Worm (Caenorhabditis elegans) whole organism, young adult: ENCODE measurements around the gene fbxa-38.

Source experiments
- B0019.2 ChIP-seq: fragments of 200-800 bp; sonication (Bioruptor generic); conservative IDR thresholded peaks from 2 replicates; pipeline ENCODE4 v1.3.6; 2022; ENCODE audit warnings: missing genetic modification reagents, missing genetic modification characterization, missing compliant biosample characterization
- B0261.1 ChIP-seq: sonication (generic microtip); optimal IDR thresholded peaks from 2 replicates; lab custom pipeline; 2016; ENCODE audit warnings: mild to moderate bottlenecking, missing genetic modification characterization, moderate library complexity, missing compliant biosample characterization
- C06A6.2 ChIP-seq: fragments of 200-800 bp; sonication (Bioruptor generic); conservative IDR thresholded peaks from 2 replicates; pipeline ENCODE4 v1.3.6; 2022; ENCODE audit warnings: missing genetic modification characterization, missing compliant biosample characterization
- C17E4.6 ChIP-seq: fragments of 200-800 bp; sonication (Bioruptor generic); IDR thresholded peaks from 2 replicates; pipeline ENCODE4 v1.3.6; 2022; ENCODE audit warnings: missing genetic modification reagents, missing genetic modification characterization, missing compliant biosample characterization
- D2030.7 ChIP-seq: fragments of 200-800 bp; sonication (Bioruptor generic); IDR thresholded peaks from 2 replicates; pipeline ENCODE4 v1.3.6; 2022; ENCODE audit warnings: missing genetic modification reagents, missing genetic modification characterization, missing compliant biosample characterization
- F22D6.2 ChIP-seq: sonication (generic microtip); optimal IDR thresholded peaks from 2 replicates; lab custom pipeline; 2016; ENCODE audit warnings: mild to moderate bottlenecking, missing genetic modification characterization, missing compliant biosample characterization
- F37B4.10 ChIP-seq: fragments of 200-800 bp; sonication (Bioruptor generic); IDR thresholded peaks from 2 replicates; pipeline ENCODE4 v1.3.6; 2022; ENCODE audit warnings: missing genetic modification characterization, missing compliant biosample characterization
- F39B2.1 ChIP-seq: fragments of 200-800 bp; sonication (Bioruptor generic); IDR thresholded peaks from 2 replicates; pipeline ENCODE4 v1.3.6; 2022; ENCODE audit warnings: missing genetic modification reagents, missing genetic modification characterization, missing compliant biosample characterization
- F49E8.2 ChIP-seq: sonication (generic microtip); optimal IDR thresholded peaks from 3 replicates; lab custom pipeline; 2017; ENCODE audit warnings: missing genetic modification characterization, mild to moderate bottlenecking, missing compliant biosample characterization, antibody characterized with exemption, moderate library complexity; ENCODE audit not compliant: insufficient read depth
- Y95B8A.8 ChIP-seq: fragments of 200-800 bp; sonication (Bioruptor generic); IDR thresholded peaks from 2 replicates; pipeline ENCODE4 v1.3.6; 2022; ENCODE audit warnings: missing genetic modification reagents, missing genetic modification characterization, missing compliant biosample characterization
- ZK185.1 ChIP-seq: sonication (generic microtip); optimal IDR thresholded peaks from 2 replicates; lab custom pipeline; 2016; ENCODE audit warnings: mild to moderate bottlenecking, missing genetic modification characterization, missing compliant biosample characterization; ENCODE audit not compliant: poor library complexity, severe bottlenecking
- akir-1 ChIP-seq: fragments of 200-800 bp; sonication (Bioruptor generic); optimal IDR thresholded peaks from 2 replicates; lab custom pipeline; 2018; ENCODE audit warnings: mild to moderate bottlenecking, missing genetic modification characterization, moderate library complexity, missing compliant biosample characterization
- attf-6 ChIP-seq: fragments of 200-800 bp; sonication (Bioruptor generic); IDR thresholded peaks from 2 replicates; pipeline ENCODE4 v1.3.6; 2022; ENCODE audit warnings: missing genetic modification reagents, missing genetic modification characterization, missing compliant biosample characterization
- ceh-27 ChIP-seq: fragments of 200-800 bp; sonication (Bioruptor generic); optimal IDR thresholded peaks from 2 replicates; lab custom pipeline; 2018; ENCODE audit warnings: mild to moderate bottlenecking, missing genetic modification characterization, moderate library complexity, missing compliant biosample characterization
- ceh-40 ChIP-seq: fragments of 200-800 bp; sonication (Bioruptor generic); IDR thresholded peaks from 2 replicates; pipeline ENCODE4 v1.3.6; 2022; ENCODE audit warnings: missing genetic modification characterization, missing compliant biosample characterization
- efl-1 ChIP-seq: fragments of 150-350 bp; optimal IDR thresholded peaks from 2 replicates; lab custom pipeline; 2014; ENCODE audit warnings: missing biosample characterization, missing genetic modification reagents, missing genetic modification characterization
- egl-44 ChIP-seq: fragments of 200-800 bp; sonication (Bioruptor generic); IDR thresholded peaks from 2 replicates; pipeline ENCODE4 v1.3.6; 2022; ENCODE audit warnings: missing genetic modification reagents, missing genetic modification characterization, missing compliant biosample characterization
- fkh-3 ChIP-seq: sonication (generic microtip); optimal IDR thresholded peaks from 2 replicates; lab custom pipeline; 2016; ENCODE audit warnings: mild to moderate bottlenecking, missing genetic modification characterization, missing compliant biosample characterization
- hrde-1 ChIP-seq: sonication (generic microtip); optimal IDR thresholded peaks from 2 replicates; lab custom pipeline; 2016; ENCODE audit warnings: missing genetic modification characterization, mild to moderate bottlenecking, missing compliant biosample characterization, moderate library complexity, missing genotype, missing genetic modification reagents, borderline replicate concordance
- hsf-1 ChIP-seq: fragments of 200-800 bp; sonication (Bioruptor generic); IDR thresholded peaks from 2 replicates; pipeline ENCODE4 v1.3.6; 2022; ENCODE audit warnings: missing genetic modification reagents, missing genetic modification characterization, missing compliant biosample characterization
- let-526 ChIP-seq: fragments of 200-800 bp; sonication (Bioruptor generic); IDR thresholded peaks from 2 replicates; pipeline ENCODE4 v1.3.6; 2022; ENCODE audit warnings: missing genetic modification reagents, missing genetic modification characterization, missing compliant biosample characterization
- lin-35 ChIP-seq, 3 experiments: fragments of 150-350 bp in 2 of 3; sonication (generic microtip) in 1 of 3; optimal IDR thresholded peaks; 2 replicates each; lab custom pipeline; 2014 to 2018; ENCODE audit warnings: missing biosample characterization in 3 of 3, missing genetic modification characterization in 3 of 3, missing genetic modification reagents in 3 of 3
- madf-3 ChIP-seq: fragments of 200-800 bp; sonication (Bioruptor generic); IDR thresholded peaks from 2 replicates; pipeline ENCODE4 v1.3.6; 2022; ENCODE audit warnings: missing genetic modification reagents, missing genetic modification characterization, missing compliant biosample characterization
- madf-8 ChIP-seq: fragments of 200-800 bp; sonication (Bioruptor generic); conservative IDR thresholded peaks from 2 replicates; pipeline ENCODE4 v1.3.6; 2022; ENCODE audit warnings: missing genetic modification reagents, missing genetic modification characterization, missing compliant biosample characterization
- nfya-2 ChIP-seq: fragments of 200-800 bp; sonication (Bioruptor generic); IDR thresholded peaks from 2 replicates; pipeline ENCODE4 v1.3.6; 2022; ENCODE audit warnings: missing genetic modification reagents, missing genetic modification characterization, missing compliant biosample characterization
- nhr-27 ChIP-seq: fragments of 200-800 bp; sonication (Bioruptor generic); optimal IDR thresholded peaks from 2 replicates; lab custom pipeline; 2018; ENCODE audit warnings: mild to moderate bottlenecking, missing genetic modification characterization, moderate library complexity, missing compliant biosample characterization
- nhr-80 ChIP-seq: sonication (generic microtip); optimal IDR thresholded peaks from 2 replicates; lab custom pipeline; 2016; ENCODE audit warnings: missing genetic modification characterization, missing compliant biosample characterization
- rcor-1 ChIP-seq: fragments of 200-800 bp; sonication (Bioruptor generic); IDR thresholded peaks from 2 replicates; pipeline ENCODE4 v1.3.6; 2022; ENCODE audit warnings: missing genetic modification reagents, missing genetic modification characterization, missing compliant biosample characterization
- repo-1 ChIP-seq: sonication (generic microtip); optimal IDR thresholded peaks from 2 replicates; lab custom pipeline; 2017; ENCODE audit warnings: mild to moderate bottlenecking, missing genetic modification characterization, missing compliant biosample characterization
- sea-2 ChIP-seq: fragments of 200-800 bp; sonication (Bioruptor generic); IDR thresholded peaks from 2 replicates; pipeline ENCODE4 v1.3.6; 2022; ENCODE audit warnings: missing genetic modification characterization, missing compliant biosample characterization
- unc-130 ChIP-seq: sonication (generic microtip); optimal IDR thresholded peaks from 2 replicates; lab custom pipeline; 2016; ENCODE audit warnings: missing genetic modification reagents, missing genetic modification characterization, missing compliant biosample characterization
- xnd-1 ChIP-seq: sonication (generic microtip); optimal IDR thresholded peaks from 2 replicates; lab custom pipeline; 2016; ENCODE audit warnings: missing genotype, missing genetic modification reagents, missing genetic modification characterization, missing compliant biosample characterization
- ztf-3 ChIP-seq: fragments of 200-800 bp; sonication (Bioruptor generic); optimal IDR thresholded peaks from 2 replicates; lab custom pipeline; 2018; ENCODE audit warnings: mild to moderate bottlenecking, missing genetic modification characterization, missing compliant biosample characterization

fbxa-38 gene

ce11 chrIII:2253027-2253499 lies 28.6 kb downstream of the fbxa-38 start, which contains the start of gene fbxa-73:
TSS of gene fbxa-73 (plus strand) at chrIII:2253449.
- no peak for TF ChIP-seq F49E8.2 (tag; lab: Kevin White, UChicago)
- TF ChIP-seq nhr-80 (tag; lab: Kevin White, UChicago): peak; percentile 26

DNA sequence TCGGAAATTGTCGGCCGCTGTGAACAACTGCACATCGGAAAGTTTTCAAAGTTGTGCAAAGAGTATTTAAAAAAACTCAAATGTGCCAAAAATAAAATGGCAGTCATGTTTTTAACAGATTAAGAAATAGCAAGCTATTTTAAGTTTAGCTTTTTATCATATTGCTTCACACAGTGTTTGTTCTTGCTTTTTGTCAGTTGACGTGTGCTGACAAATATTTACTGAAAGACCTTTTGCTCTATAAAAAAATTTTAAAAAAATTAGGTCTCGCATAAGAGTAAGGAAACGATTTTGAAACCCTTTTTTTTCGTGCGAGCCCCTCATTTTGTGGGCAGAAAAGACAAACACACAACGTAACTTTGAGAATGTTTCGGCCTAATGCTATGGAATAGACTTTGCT lies 31.1 kb downstream of the fbxa-38 start, which contains the start of gene fbxa-71:
Gene fbxa-71, plus strand, starts transcription at position 301 of the 400 bp plus-strand sequence.
- TF ChIP-seq rcor-1 (GFP tag; lab: Robert Waterston, UW) (no peak), nhr-80 (tag; lab: Kevin White, UChicago) (no peak), B0019.2 (no peak), efl-1 (no peak), xnd-1 (tag; lab: Kevin White, UChicago) (no peak), Y95B8A.8 (no peak), fkh-3 (tag; lab: Kevin White, UChicago) (no peak), lin-35 (GFP tag; optimal IDR thresholded peaks at IDR 0.05; lab: Kevin White, UChicago) (no peak), akir-1 (no peak), F37B4.10 (GFP tag; lab: Robert Waterston, UW) (no peak), egl-44 (GFP tag; lab: Robert Waterston, UW) (no peak)

DNA sequence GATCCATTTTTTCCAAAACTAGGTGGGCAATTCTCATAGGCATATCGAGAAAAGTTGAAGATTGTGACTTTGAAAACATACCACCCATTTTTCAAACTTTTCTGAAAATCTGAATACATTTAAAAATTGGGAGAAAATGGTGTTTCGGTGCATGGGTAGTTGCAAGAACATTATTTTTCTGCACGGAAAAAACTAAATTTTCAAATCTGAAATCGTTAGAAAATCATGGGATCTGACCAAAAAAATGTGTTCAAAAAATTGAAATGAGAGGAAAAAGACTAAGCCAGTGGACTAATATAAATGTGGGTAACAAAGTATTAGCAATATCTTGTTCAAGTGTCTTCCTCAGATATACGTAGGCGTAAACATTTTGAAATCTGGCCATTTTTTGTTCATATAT lies 34.4 kb downstream of the fbxa-38 start, which contains the start of gene fbxa-43:
Gene fbxa-43, minus strand, starts transcription at position 101 of the 400 bp plus-strand sequence.
- TF ChIP-seq sea-2 (GFP tag; lab: Robert Waterston, UW) (no peak), unc-130 (GFP tag; lab: Kevin White, UChicago) (no peak), madf-8 (GFP tag; lab: Robert Waterston, UW) (no peak), hsf-1 (GFP tag; lab: Robert Waterston, UW) (no peak), ceh-40 (GFP tag; lab: Robert Waterston, UW) (no peak), C06A6.2 (no peak), B0261.1 (tag; lab: Kevin White, UChicago) (no peak), hrde-1 (no peak), F39B2.1 (GFP tag; lab: Robert Waterston, UW) (no peak), madf-3 (GFP tag; lab: Robert Waterston, UW) (no peak), ceh-27 (no peak), ztf-3 (GFP tag; lab: Kevin White, UChicago) (no peak), F22D6.2 (tag; lab: Kevin White, UChicago) (no peak), efl-1 (no peak), nhr-27 (tag; lab: Kevin White, UChicago) (no peak), C17E4.6 (GFP tag; lab: Robert Waterston, UW) (no peak), D2030.7 (GFP tag; lab: Robert Waterston, UW) (no peak)

ce11 chrIII:2259329-2259728 lies 34.9 kb downstream of the fbxa-38 start:
- no peak for TF ChIP-seq Y95B8A.8
- TF ChIP-seq nfya-2 (GFP tag; lab: Robert Waterston, UW): no peak
- TF ChIP-seq attf-6 (GFP tag; lab: Robert Waterston, UW): no peak
- TF ChIP-seq repo-1 (tag; lab: Kevin White, UChicago): no peak
- no peak for TF ChIP-seq ZK185.1 (tag; lab: Kevin White, UChicago)
- TF ChIP-seq let-526 (GFP tag; lab: Robert Waterston, UW): no peak
